Fruit fly (Drosophila melanogaster): Measurements from ENCODE around the gene Qsox2.

- TF ChIP-seq Sin3A (optimal IDR thresholded peaks at IDR 0.05) (no peak), psq (optimal IDR thresholded peaks at IDR 0.05) (no peak), ttk (optimal IDR thresholded peaks at IDR 0.05) (no peak), insv (optimal IDR thresholded peaks at IDR 0.05) (no peak), h (optimal IDR thresholded peaks at IDR 0.05) (no peak), Myc (optimal IDR thresholded peaks at IDR 0.05) (no peak)
These were observed 22.8 kb upstream of the Qsox2 start for dm6 chr3R:21890739-21891138.
